Worm (Caenorhabditis elegans): Measurements from ENCODE around the gene itr-1.
A peak's percentile ranks its signal among the peaks of the same experiment; 100 is the strongest.

The itr-1 gene

DNA sequence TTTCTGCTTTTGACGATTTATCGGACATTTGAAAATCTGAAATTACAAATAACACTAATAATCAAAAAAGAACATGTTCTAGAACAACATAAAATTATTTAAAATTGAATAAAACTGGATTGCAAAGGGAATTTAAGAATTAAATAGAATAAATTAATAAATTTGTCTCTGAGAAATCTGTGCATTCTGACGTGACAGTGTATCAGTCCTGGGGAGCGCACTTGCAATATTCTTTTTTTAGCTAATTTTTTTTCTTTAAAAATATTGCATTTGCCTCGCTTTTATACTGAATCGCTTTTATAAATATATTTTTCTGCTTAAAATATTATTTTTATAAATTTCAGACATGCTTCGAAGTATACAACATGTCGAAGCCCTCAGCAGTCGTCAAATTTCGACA, 34.7 kb downstream of the itr-1 start, which contains the start of the genes mrpl-1, emc-6 and mrps-24 (continued):
- TF ChIP-seq attf-5 (GFP tag; optimal IDR thresholded peaks at IDR 0.05) = peak; percentile 73
- no peak for TF ChIP-seq Y53G8AR.9 (GFP tag; conservative IDR thresholded peaks at IDR 0.05)
- TF ChIP-seq die-1 (tag; optimal IDR thresholded peaks at IDR 0.05) = no peak
- no peak for TF ChIP-seq K12H6.12 (tag; optimal IDR thresholded peaks at IDR 0.05)
- no peak for TF ChIP-seq sptf-2 (GFP tag; optimal IDR thresholded peaks at IDR 0.05)
- TF ChIP-seq rcor-1 (GFP tag; IDR thresholded peaks at IDR 0.05) = no peak
- TF ChIP-seq F10E7.11 (tag; optimal IDR thresholded peaks at IDR 0.05) = no peak
- TF ChIP-seq bed-2 (GFP tag; IDR thresholded peaks at IDR 0.05) = no peak
- TF ChIP-seq ztf-28 (GFP tag; IDR thresholded peaks at IDR 0.05) = no peak
- TF ChIP-seq ekl-4 (GFP tag; IDR thresholded peaks at IDR 0.05) = no peak
- no peak for TF ChIP-seq Y79H2A.3 (GFP tag; conservative IDR thresholded peaks at IDR 0.05)
- TF ChIP-seq lsl-1 (GFP tag; optimal IDR thresholded peaks at IDR 0.05) = peak; percentile 20
- no peak for TF ChIP-seq aptf-2 (GFP tag; conservative IDR thresholded peaks at IDR 0.05)
- TF ChIP-seq akir-1 (GFP tag; optimal IDR thresholded peaks at IDR 0.05) = no peak
- TF ChIP-seq attf-6 (GFP tag; IDR thresholded peaks at IDR 0.05) = no peak

DNA sequence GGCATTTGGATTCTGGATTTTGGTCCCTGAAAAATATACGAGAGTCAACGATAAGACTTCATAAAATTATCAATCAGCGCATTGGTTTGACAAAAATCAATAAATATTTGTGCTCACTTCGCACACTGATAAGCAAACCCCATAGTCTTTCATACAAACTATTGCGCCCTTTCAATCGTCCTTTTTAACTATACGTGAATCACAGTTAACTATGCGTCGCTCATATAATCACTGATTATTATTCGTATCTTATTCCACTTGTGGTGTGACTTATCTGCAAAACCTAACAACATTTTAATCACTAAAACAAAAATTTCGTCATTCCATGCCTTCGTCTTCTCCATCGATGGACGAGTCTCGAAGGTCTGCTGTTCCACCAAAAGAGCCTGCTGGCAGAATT, 35.9 kb downstream of the itr-1 start, which contains the start of gene nhr-8:
TSS of gene nhr-8 (plus strand) at position 160 of the 400 bp plus-strand sequence.
- TF ChIP-seq lin-35 (GFP tag; optimal IDR thresholded peaks at IDR 0.05) (no peak), madf-10 (tag; optimal IDR thresholded peaks at IDR 0.05) (peak; percentile 20), rec-8 (tag; optimal IDR thresholded peaks at IDR 0.05) (no peak), Y79H2A.3 (GFP tag; conservative IDR thresholded peaks at IDR 0.05) (no peak), let-607 (tag; optimal IDR thresholded peaks at IDR 0.05) (peak in 1 of 2 experiments; percentile 14), madf-3 (GFP tag; IDR thresholded peaks at IDR 0.05) (no peak), him-1 (tag; optimal IDR thresholded peaks at IDR 0.05) (no peak), attf-6 (GFP tag; IDR thresholded peaks at IDR 0.05) (no peak), gei-17 (GFP tag; optimal IDR thresholded peaks at IDR 0.05) (no peak), sdz-38 (tag; optimal IDR thresholded peaks at IDR 0.05) (no peak), ceh-100 (GFP tag; IDR thresholded peaks at IDR 0.05) (no peak), nfyb-1 (GFP tag; IDR thresholded peaks at IDR 0.05) (peak; percentile 70), B0019.2 (GFP tag; conservative IDR thresholded peaks at IDR 0.05) (no peak), mxl-1 (tag; optimal IDR thresholded peaks at IDR 0.05) (no peak), F52B5.7 (tag; optimal IDR thresholded peaks at IDR 0.05) (no peak), F33H1.4 (GFP tag; IDR thresholded peaks at IDR 0.05) (no peak), hrde-1 (tag; optimal IDR thresholded peaks at IDR 0.05; ENCODE audit: borderline replicate concordance) (no peak), lin-54 (GFP tag; optimal IDR thresholded peaks at IDR 0.05) (peak; percentile 2), ztf-22 (GFP tag; optimal IDR thresholded peaks at IDR 0.05) (peak; percentile 12), lsl-1 (GFP tag; optimal IDR thresholded peaks at IDR 0.05) (no peak), F37B4.10 (GFP tag; IDR thresholded peaks at IDR 0.05) (no peak), tbp1 (GFP tag; optimal IDR thresholded peaks at IDR 0.05) (peak; percentile 5), dox-1 (GFP tag; IDR thresholded peaks at IDR 0.05) (peak; percentile 52; the same call in 1 of the 2 replicates), hlh-12 (tag; optimal IDR thresholded peaks at IDR 0.05) (no peak), nhr-27 (tag; optimal IDR thresholded peaks at IDR 0.05) (no peak), nfya-1 (tag; optimal IDR thresholded peaks at IDR 0.05; ENCODE audit: borderline replicate concordance, insufficient read depth) (no peak), B0035.1 (tag; optimal IDR thresholded peaks at IDR 0.05) (no peak), ets-4 (GFP tag; optimal IDR thresholded peaks at IDR 0.05) (peak; percentile 89), bed-2 (GFP tag; IDR thresholded peaks at IDR 0.05) (no peak), lin-40 (tag; optimal IDR thresholded peaks at IDR 0.05) (no peak), atf-7 (tag; optimal IDR thresholded peaks at IDR 0.05) (peak; percentile 50), ceh-79 (tag; optimal IDR thresholded peaks at IDR 0.05) (no peak), hlh-26 (GFP tag; conservative IDR thresholded peaks at IDR 0.05) (no peak), cebp-1 (GFP tag; IDR thresholded peaks at IDR 0.05) (peak; percentile 74; the same call in 1 of the 2 replicates), cebp-1 (tag; optimal IDR thresholded peaks at IDR 0.05) (peak; percentile 75), nhr-80 (tag; optimal IDR thresholded peaks at IDR 0.05) (peak; percentile 97)
